Fruit fly (Drosophila melanogaster) whole organism, wandering third instar larva: Measurements from ENCODE around the gene Spase25.

Experiments
- Abd-B ChIP-seq: fragments of >200 bp; optimal IDR thresholded peaks from 2 replicates; lab custom pipeline; 2017; ENCODE audit warnings: missing biosample characterization, missing genetic modification characterization
- HLH106 ChIP-seq: fragments of 200-800 bp; optimal IDR thresholded peaks from 3 replicates; lab custom pipeline; 2019; ENCODE audit warnings: missing biosample characterization, mild to moderate bottlenecking, missing genetic modification characterization, moderate library complexity
- Hr83 ChIP-seq: fragments of 200-300 bp; sonication (Bioruptor generic); optimal IDR thresholded peaks from 2 replicates; lab custom pipeline; 2016; ENCODE audit warnings: missing biosample characterization, mild to moderate bottlenecking, missing genetic modification characterization, moderate library complexity; ENCODE audit not compliant: poor library complexity, severe bottlenecking
- Mio ChIP-seq: sonication (Bioruptor generic); optimal IDR thresholded peaks from 2 replicates; lab custom pipeline; 2016; ENCODE audit warnings: missing biosample characterization, missing genetic modification characterization
- Myc ChIP-seq: fragments of >200 bp; optimal IDR thresholded peaks from 2 replicates; lab custom pipeline; 2017
- br ChIP-seq: fragments of 200-800 bp; sonication (Bioruptor generic); optimal IDR thresholded peaks from 2 replicates; lab custom pipeline; 2016; ENCODE audit warnings: missing biosample characterization, missing genetic modification characterization
- dmrt93B ChIP-seq: fragments of 200-800 bp; sonication (Bioruptor generic); optimal IDR thresholded peaks from 2 replicates; lab custom pipeline; 2018; ENCODE audit warnings: missing biosample characterization, mild to moderate bottlenecking, missing genetic modification characterization
- h ChIP-seq: fragments of 200-800 bp; sonication (Bioruptor generic); optimal IDR thresholded peaks from 3 replicates; lab custom pipeline; 2016; ENCODE audit warnings: missing biosample characterization, mild to moderate bottlenecking, missing genetic modification characterization
- lola ChIP-seq: fragments of >200 bp; optimal IDR thresholded peaks from 2 replicates; lab custom pipeline; 2017; ENCODE audit warnings: missing biosample characterization, missing genetic modification characterization
- pan ChIP-seq: fragments of >200 bp; optimal IDR thresholded peaks from 2 replicates; lab custom pipeline; 2017
- psq ChIP-seq: fragments of 200-800 bp; sonication (Bioruptor generic); optimal IDR thresholded peaks from 3 replicates; lab custom pipeline; 2017; ENCODE audit warnings: missing biosample characterization, mild to moderate bottlenecking, missing genetic modification characterization, moderate library complexity
- rgr ChIP-seq: fragments of 200-800 bp; sonication (Bioruptor generic); optimal IDR thresholded peaks from 3 replicates; lab custom pipeline; 2016; ENCODE audit warnings: missing biosample characterization, mild to moderate bottlenecking, missing genetic modification characterization
- sv ChIP-seq: fragments of 200-800 bp; sonication (Bioruptor generic); optimal IDR thresholded peaks from 3 replicates; lab custom pipeline; 2016; ENCODE audit warnings: missing biosample characterization, missing genetic modification characterization
- usp ChIP-seq: fragments of >200 bp; optimal IDR thresholded peaks from 2 replicates; lab custom pipeline; 2017; ENCODE audit warnings: missing biosample characterization, missing genetic modification characterization

DNA sequence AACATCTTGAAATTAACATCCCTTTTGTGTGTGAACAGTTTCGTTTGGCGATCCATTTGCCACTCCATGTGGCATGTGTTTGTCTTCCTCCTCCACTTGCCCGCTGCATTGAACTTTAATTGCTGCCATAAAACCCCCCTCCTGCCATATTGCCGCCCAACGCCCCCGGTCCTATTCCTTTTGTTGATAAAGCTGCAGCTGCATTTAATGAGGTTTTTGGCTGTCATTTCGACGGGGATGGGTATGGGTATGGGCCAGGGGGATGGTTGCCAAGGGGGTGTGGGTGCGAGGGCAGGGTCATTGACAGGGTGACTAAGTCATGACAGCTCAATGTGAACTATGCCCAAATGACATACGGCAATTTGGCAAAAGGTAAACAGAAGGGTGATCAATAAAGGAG is 15.2 kb downstream of the Spase25 start:
- no peak for TF ChIP-seq lola (GFP tag; lab: Kevin White, UChicago)
- TF ChIP-seq pan = no peak
- no peak for TF ChIP-seq rgr (GFP tag; lab: Kevin White, UChicago)
- no peak for TF ChIP-seq Abd-B
- no peak for TF ChIP-seq Hr83 (GFP tag; lab: Kevin White, UChicago)
- no peak for TF ChIP-seq dmrt93B (GFP tag; lab: Kevin White, UChicago)
- TF ChIP-seq psq (GFP tag; lab: Kevin White, UChicago) = no peak
- TF ChIP-seq usp (GFP tag; lab: Kevin White, UChicago) = no peak
- no peak for TF ChIP-seq Myc (lab: Kevin White, UChicago)
- TF ChIP-seq br (GFP tag; lab: Kevin White, UChicago) = no peak
- no peak for TF ChIP-seq sv (GFP tag; lab: Kevin White, UChicago)
- TF ChIP-seq h (GFP tag; lab: Kevin White, UChicago) = no peak
- TF ChIP-seq Mio (GFP tag; lab: Kevin White, UChicago) = no peak
- TF ChIP-seq HLH106 (tag; lab: Kevin White, UChicago) = no peak
